Worm (Caenorhabditis elegans): ENCODE measurements around the gene F14D2.5.

F14D2.5 gene

ce11 chrII:3343714-3344113, 3.4 kb downstream of the F14D2.5 start, which contains the start of gene F14D2.15:
Gene F14D2.15, minus strand, starts transcription at chrII:3343814.
- TF ChIP-seq zag-1 (tag; optimal IDR thresholded peaks at IDR 0.05), result no peak
- no peak for TF ChIP-seq nhr-77 (tag; optimal IDR thresholded peaks at IDR 0.05)
- no peak for TF ChIP-seq aly-2 (tag; optimal IDR thresholded peaks at IDR 0.05)
- no peak for TF ChIP-seq skn-1 (tag; optimal IDR thresholded peaks at IDR 0.05)

- no peak for TF ChIP-seq C34F6.9 (tag; optimal IDR thresholded peaks at IDR 0.05)
- no peak for TF ChIP-seq R02D3.7 (tag; optimal IDR thresholded peaks at IDR 0.05)
- no peak for TF ChIP-seq lin-11 (tag; optimal IDR thresholded peaks at IDR 0.05)
- TF ChIP-seq zag-1 (tag; optimal IDR thresholded peaks at IDR 0.05), result no peak
- no peak for TF ChIP-seq elt-3 (tag; optimal IDR thresholded peaks at IDR 0.05)
- TF ChIP-seq mab-5 (tag; optimal IDR thresholded peaks at IDR 0.05), result no peak
Measured at ce11 chrII:3344917-3345316, 4.6 kb downstream of the F14D2.5 start, which contains the start of gene bath-28. Gene bath-28, minus strand, starts transcription at chrII:3344967.

ce11 chrII:3346328-3346780, 6.0 kb downstream of the F14D2.5 start, which contains the start of gene bath-30:
Gene bath-30, minus strand, starts transcription at chrII:3346378.
- TF ChIP-seq Y55F3AM.14 (GFP tag; optimal IDR thresholded peaks at IDR 0.05), result no peak
- no peak for TF ChIP-seq sma-9 (GFP tag; optimal IDR thresholded peaks at IDR 0.05)
- no peak for TF ChIP-seq sma-9 (tag; optimal IDR thresholded peaks at IDR 0.05)

ce11 chrII:3347940-3348610, 7.7 kb downstream of the F14D2.5 start, which contains the start of the genes F14D2.14 and bath-29:
Gene F14D2.14, minus strand, starts transcription at chrII:3347990.
Gene bath-29, plus strand, starts transcription at chrII:3348560.
- TF ChIP-seq elt-1 (tag; optimal IDR thresholded peaks at IDR 0.05), result no peak
- TF ChIP-seq nhr-6 (tag; optimal IDR thresholded peaks at IDR 0.05), result no peak
- no peak for TF ChIP-seq ztf-1 (GFP tag; conservative IDR thresholded peaks at IDR 0.05)
- no peak for TF ChIP-seq peb-1 (tag; optimal IDR thresholded peaks at IDR 0.05)
- no peak for TF ChIP-seq blmp-1 (tag; optimal IDR thresholded peaks at IDR 0.05; ENCODE audit: insufficient read depth)
- TF ChIP-seq unc-39 (tag; optimal IDR thresholded peaks at IDR 0.05), result no peak

ce11 chrII:3349820-3350291, 9.5 kb downstream of the F14D2.5 start, which contains the start of gene F14D2.8:
Gene F14D2.8, minus strand, starts transcription at chrII:3349870.
- no peak for TF ChIP-seq skn-1 (tag; optimal IDR thresholded peaks at IDR 0.05)
- no peak for TF ChIP-seq gmeb-1 (tag; optimal IDR thresholded peaks at IDR 0.05)
- TF ChIP-seq aly-2 (tag; optimal IDR thresholded peaks at IDR 0.05), result no peak
- no peak for TF ChIP-seq egl-27 (tag; optimal IDR thresholded peaks at IDR 0.05)
- TF ChIP-seq elt-1 (tag; optimal IDR thresholded peaks at IDR 0.05), result no peak

ce11 chrII:3358834-3359233, 18.5 kb downstream of the F14D2.5 start, which contains the start of the genes lido-14 and bath-27:
Gene lido-14, plus strand, starts transcription at chrII:3359134.
Gene bath-27, plus strand, starts transcription at chrII:3359139.
- TF ChIP-seq unc-62 (GFP tag; optimal IDR thresholded peaks at IDR 0.05) (no peak), nhr-77 (tag; optimal IDR thresholded peaks at IDR 0.05) (no peak), nhr-23 (tag; optimal IDR thresholded peaks at IDR 0.05) (no peak), ama-1 (optimal IDR thresholded peaks at IDR 0.05) (no peak), nhr-6 (tag; optimal IDR thresholded peaks at IDR 0.05) (no peak), gmeb-1 (tag; optimal IDR thresholded peaks at IDR 0.05) (no peak), crh-2 (tag; optimal IDR thresholded peaks at IDR 0.05) (no peak)

- TF ChIP-seq nhr-10 (tag; optimal IDR thresholded peaks at IDR 0.05), result no peak
- TF ChIP-seq unc-62 (GFP tag; optimal IDR thresholded peaks at IDR 0.05), result no peak
- no peak for TF ChIP-seq crh-2 (tag; optimal IDR thresholded peaks at IDR 0.05)
- TF ChIP-seq zag-1 (tag; optimal IDR thresholded peaks at IDR 0.05), result no peak
- TF ChIP-seq F13H6.1 (tag; optimal IDR thresholded peaks at IDR 0.05), result no peak
- TF ChIP-seq nhr-6 (tag; optimal IDR thresholded peaks at IDR 0.05), result no peak
- no peak for TF ChIP-seq R02D3.7 (tag; optimal IDR thresholded peaks at IDR 0.05)
- no peak for TF ChIP-seq nhr-23 (tag; optimal IDR thresholded peaks at IDR 0.05)
- TF ChIP-seq egl-27 (tag; optimal IDR thresholded peaks at IDR 0.05), result no peak
- no peak for TF ChIP-seq nhr-77 (tag; optimal IDR thresholded peaks at IDR 0.05)
- TF ChIP-seq C34F6.9 (tag; optimal IDR thresholded peaks at IDR 0.05), result no peak
- TF ChIP-seq blmp-1 (tag; optimal IDR thresholded peaks at IDR 0.05; ENCODE audit: insufficient read depth), result no peak
Measured at ce11 chrII:3367100-3367499, 26.7 kb downstream of the F14D2.5 start, which contains the start of gene Y49F6C.6. Gene Y49F6C.6, minus strand, starts transcription at chrII:3367200.
